Fruit fly (Drosophila melanogaster) whole organism: Measurements from ENCODE around the gene xit.
A peak's percentile ranks its signal among the peaks of the same experiment; 100 is the strongest.

Experiments
- CG8478 ChIP-seq: fragments of >200 bp; optimal IDR thresholded peaks from 2 replicates; lab custom pipeline; 2018; ENCODE audit warnings: inconsistent platforms
- Dll ChIP-seq: fragments of >200 bp; optimal IDR thresholded peaks from 2 replicates; lab custom pipeline; 2017
- EcR ChIP-seq, 2 experiments: fragments of >200 bp; optimal IDR thresholded peaks; 2 replicates each; lab custom pipeline; 2017; ENCODE audit warnings: missing biosample characterization in 2 of 2, missing genetic modification characterization in 2 of 2, missing genetic modification reagents in 2 of 2
- pan ChIP-seq: fragments of >200 bp; optimal IDR thresholded peaks from 2 replicates; lab custom pipeline; 2017
- psq ChIP-seq: fragments of >200 bp; optimal IDR thresholded peaks from 2 replicates; lab custom pipeline; 2017
- usp ChIP-seq: fragments of >200 bp; optimal IDR thresholded peaks from 2 replicates; lab custom pipeline; 2017; ENCODE audit warnings: missing biosample characterization, missing genetic modification characterization, mixed read lengths

Gene xit

DNA sequence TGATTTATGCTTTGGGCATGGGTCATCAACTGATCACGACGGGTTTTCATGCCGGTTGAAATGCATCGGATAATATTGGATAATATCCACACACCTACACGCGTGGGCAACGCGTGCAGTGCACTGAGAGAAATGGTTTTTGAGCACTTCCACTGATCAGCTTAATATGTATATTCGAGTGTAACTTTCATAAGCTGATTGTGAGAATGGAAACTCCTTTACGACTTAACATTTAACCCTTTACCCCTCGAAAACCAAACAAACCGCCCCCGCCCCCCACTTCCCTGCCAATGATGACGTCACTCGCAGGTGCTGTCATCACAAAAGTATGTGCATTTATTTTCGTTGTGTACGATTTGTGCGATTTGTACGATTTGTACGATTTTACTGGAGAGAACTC is 26.0 kb upstream of the xit start:
- TF ChIP-seq CG8478 (lab: Kevin White, UChicago) (no peak), EcR (GFP tag; optimal IDR thresholded peaks at IDR 0.05; lab: Kevin White, UChicago) (no peak), usp (no peak), pan (no peak), Dll (lab: Kevin White, UChicago) (no peak), psq (lab: Kevin White, UChicago) (no peak)

DNA sequence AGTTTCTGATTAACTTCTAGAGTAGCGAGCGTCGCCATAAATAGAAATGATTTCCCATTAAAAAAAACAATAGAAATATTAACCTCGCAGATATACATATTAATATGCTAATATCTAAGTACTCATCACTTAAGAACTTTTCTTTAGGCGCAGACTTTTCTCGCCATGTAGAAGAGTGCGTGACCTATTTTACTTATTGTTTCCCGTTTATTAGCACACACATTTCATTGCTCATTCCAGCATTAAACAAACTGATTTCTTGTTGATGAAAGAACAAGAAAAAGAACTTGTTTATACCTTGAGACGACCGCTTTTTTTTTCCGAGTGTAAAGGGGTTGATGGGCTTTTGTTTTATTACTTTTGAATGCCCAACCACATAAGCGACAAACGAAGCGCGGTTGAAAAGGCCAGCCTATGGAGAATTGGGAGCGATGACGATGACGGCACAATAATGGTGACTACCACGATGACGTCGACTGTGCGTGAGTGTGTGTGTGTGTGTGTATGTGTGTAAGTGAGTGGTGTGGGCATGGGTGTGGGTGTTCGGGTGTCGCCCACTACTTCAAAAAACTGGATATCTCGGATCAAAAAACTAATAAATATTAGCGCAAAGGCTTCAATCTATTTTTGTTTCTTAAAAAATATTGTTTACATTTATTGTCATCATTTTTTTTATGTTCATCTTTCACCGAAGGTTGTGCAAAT is 24.7 kb upstream of the xit start:
- TF ChIP-seq EcR (GFP tag; optimal IDR thresholded peaks at IDR 0.05; lab: Kevin White, UChicago) (no peak), usp (no peak), CG8478 (lab: Kevin White, UChicago) (no peak), Dll (lab: Kevin White, UChicago) (no peak), psq (lab: Kevin White, UChicago) (no peak), pan (no peak)

DNA sequence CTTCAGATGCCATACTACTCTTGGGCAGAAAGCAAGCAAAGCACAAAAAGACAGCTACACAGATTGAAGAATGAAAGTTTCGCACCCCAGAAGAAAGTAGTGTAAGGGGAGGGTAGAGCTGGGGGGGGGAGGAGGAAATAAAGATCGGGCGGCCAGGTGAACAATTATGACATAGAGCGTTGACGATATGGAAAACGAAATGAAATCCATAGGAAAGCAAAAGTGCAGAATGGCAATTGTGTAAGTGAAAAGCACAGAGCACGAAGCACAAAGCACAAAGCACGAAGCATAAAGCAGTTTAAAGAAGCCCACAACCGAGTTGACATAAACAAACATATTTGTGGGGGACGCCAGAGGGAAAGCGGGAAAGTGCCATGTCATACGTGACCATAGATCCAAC is 23.8 kb upstream of the xit start:
- no peak for TF ChIP-seq usp
- no peak for TF ChIP-seq Dll (lab: Kevin White, UChicago)
- no peak for TF ChIP-seq psq (lab: Kevin White, UChicago)

dm6 chrX:6799261-6800022 is 21.4 kb upstream of the xit start:
- TF ChIP-seq pan, result no peak
- TF ChIP-seq EcR (GFP tag; optimal IDR thresholded peaks at IDR 0.05; lab: Kevin White, UChicago), result no peak
- TF ChIP-seq usp, result no peak
- no peak for TF ChIP-seq Dll (lab: Kevin White, UChicago)
- no peak for TF ChIP-seq psq (lab: Kevin White, UChicago)
- no peak for TF ChIP-seq CG8478 (lab: Kevin White, UChicago)

dm6 chrX:6800726-6801296 is 20.0 kb upstream of the xit start:
- TF ChIP-seq Dll (lab: Kevin White, UChicago) (no peak), usp (no peak), EcR (GFP tag; optimal IDR thresholded peaks at IDR 0.05; lab: Kevin White, UChicago) (no peak), CG8478 (lab: Kevin White, UChicago) (no peak), psq (lab: Kevin White, UChicago) (no peak), pan (no peak)

DNA sequence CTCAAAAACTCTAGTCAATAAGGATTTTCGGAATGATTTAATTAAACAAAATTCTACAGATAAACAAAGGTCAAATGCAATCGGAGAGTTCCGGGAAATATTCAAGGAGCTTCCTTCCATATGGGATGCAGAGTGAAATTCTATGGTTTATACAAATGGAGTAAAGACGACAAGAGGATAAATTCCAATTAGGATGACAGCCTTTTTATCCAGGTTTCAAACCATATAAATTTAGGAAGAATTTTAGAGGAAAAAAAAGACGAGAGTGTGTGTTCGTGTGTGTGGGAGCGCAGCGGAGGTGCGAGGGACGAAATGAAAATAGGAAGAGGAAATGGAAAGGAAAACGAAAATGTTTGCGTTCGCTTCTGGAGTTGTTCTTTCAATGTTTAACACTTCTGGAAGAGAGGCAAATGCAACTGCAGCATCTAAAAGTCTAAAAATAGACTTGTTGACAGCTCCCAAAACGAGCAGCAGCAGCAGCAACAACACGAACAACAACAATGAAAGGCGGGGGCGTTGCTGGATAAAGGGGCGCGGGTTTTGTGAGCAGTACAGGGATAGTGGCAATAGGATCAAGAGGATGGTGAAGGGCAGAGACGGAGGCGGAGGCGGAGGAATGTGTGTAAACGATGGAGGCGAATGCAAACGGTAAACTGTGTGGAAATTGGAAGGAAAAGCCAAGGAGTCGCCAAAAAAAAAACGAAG is 18.3 kb upstream of the xit start:
- TF ChIP-seq EcR (GFP tag; optimal IDR thresholded peaks at IDR 0.05; lab: Kevin White, UChicago) (no peak), psq (lab: Kevin White, UChicago) (no peak), pan (no peak), Dll (lab: Kevin White, UChicago) (no peak), CG8478 (lab: Kevin White, UChicago) (no peak), usp (no peak)

dm6 chrX:6803312-6803794 is 17.5 kb upstream of the xit start, which contains the start of the genes C3G and pod1:
Gene C3G (minus strand): TSS chrX:6803593.
Gene pod1 (plus strand): TSS chrX:6803684.
- TF ChIP-seq Dll (lab: Kevin White, UChicago), result no peak

dm6 chrX:6803880-6804484 is 16.8 kb upstream of the xit start:
- TF ChIP-seq pan, result no peak

DNA sequence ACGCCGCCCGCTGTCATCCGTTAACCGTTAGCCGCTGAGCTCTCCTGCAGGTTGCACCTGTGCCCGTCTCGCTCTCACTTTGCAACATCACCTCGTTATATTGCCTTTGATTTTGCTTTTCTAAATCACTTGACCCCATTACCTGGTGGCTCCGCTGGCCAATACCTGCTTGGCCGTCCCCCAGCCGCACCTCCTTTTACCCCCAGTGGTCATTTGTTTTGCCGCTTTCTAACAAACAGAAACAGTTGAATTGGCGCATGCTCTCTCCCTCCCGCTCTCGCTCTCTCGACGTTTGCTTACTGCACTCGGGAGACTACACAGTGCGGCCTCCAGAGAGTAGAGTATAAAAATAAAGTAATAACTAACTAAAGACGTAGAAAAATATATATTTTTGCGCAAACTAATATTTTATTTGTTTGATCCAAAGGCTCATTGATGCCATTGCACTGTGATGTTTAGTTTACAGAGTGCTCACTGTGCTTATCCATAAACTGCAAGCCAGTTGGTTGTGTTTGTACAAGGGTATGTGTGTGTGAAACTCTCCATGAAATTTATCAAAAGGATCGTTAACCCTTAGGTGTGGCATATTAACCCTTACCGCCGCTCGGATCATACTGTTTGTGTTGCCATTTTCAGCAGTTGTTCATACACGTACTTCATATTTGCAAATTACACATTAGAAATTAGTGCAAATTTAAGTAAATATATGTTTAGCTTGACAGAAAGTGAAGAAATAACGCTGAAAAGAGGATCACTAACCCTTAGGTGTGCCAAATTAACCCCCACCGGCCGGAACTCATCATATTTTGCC is 16.1 kb upstream of the xit start:
- TF ChIP-seq Dll (lab: Kevin White, UChicago) (peak; percentile 81), psq (lab: Kevin White, UChicago) (no peak)

- TF ChIP-seq Dll (lab: Kevin White, UChicago) (no peak), psq (lab: Kevin White, UChicago) (no peak), CG8478 (lab: Kevin White, UChicago) (no peak), EcR (GFP tag; optimal IDR thresholded peaks at IDR 0.05; lab: Kevin White, UChicago) (no peak)
Observed at dm6 chrX:6805404-6805803, 15.4 kb upstream of the xit start.

dm6 chrX:6813678-6814077 is 7.1 kb upstream of the xit start, which contains the start of gene iav:
Gene iav (plus strand): TSS chrX:6813978.
- TF ChIP-seq CG8478 (lab: Kevin White, UChicago) (no peak), pan (no peak), EcR (GFP tag; optimal IDR thresholded peaks at IDR 0.05; lab: Kevin White, UChicago) (no peak), usp (no peak), psq (lab: Kevin White, UChicago) (no peak), Dll (lab: Kevin White, UChicago) (no peak)
